Fruit fly (Drosophila melanogaster) whole organism, embryonic: ENCODE results near the gene yps.

Experiments used
- Atf6 ChIP-seq: fragments of 200-800 bp; sonication (Bioruptor generic); IDR thresholded peaks from 2 replicates; pipeline ENCODE4 v1.3.6; 2022; ENCODE audit warnings: missing biosample characterization, missing genetic modification characterization
- C15 ChIP-seq: fragments of 200-800 bp; sonication (Bioruptor generic); IDR thresholded peaks from 3 replicates; pipeline ENCODE4 v1.3.6; 2022; ENCODE audit warnings: missing biosample characterization, missing genetic modification characterization
- CG10267 ChIP-seq: fragments of 200-800 bp; sonication (Bioruptor generic); optimal IDR thresholded peaks from 2 replicates; lab custom pipeline; 2018; ENCODE audit warnings: missing biosample characterization, mild to moderate bottlenecking, missing genetic modification characterization, moderate library complexity
- CG10979 ChIP-seq: fragments of 200-800 bp; sonication (Bioruptor generic); optimal IDR thresholded peaks from 2 replicates; lab custom pipeline; 2018; ENCODE audit warnings: missing biosample characterization, mild to moderate bottlenecking, missing genetic modification characterization, moderate library complexity
- CG11093 ChIP-seq: fragments of 200-800 bp; sonication (Bioruptor generic); IDR thresholded peaks from 3 replicates; pipeline ENCODE4 v1.3.6; 2022; ENCODE audit warnings: missing biosample characterization, missing genetic modification characterization
- CG11695 ChIP-seq: fragments of 200-800 bp; sonication (Bioruptor generic); IDR thresholded peaks from 3 replicates; pipeline ENCODE4 v1.3.6; 2022; ENCODE audit warnings: missing biosample characterization, missing genetic modification characterization
- CG11723 ChIP-seq: fragments of 200-800 bp; sonication (Bioruptor generic); optimal IDR thresholded peaks from 2 replicates; lab custom pipeline; 2017; ENCODE audit warnings: missing biosample characterization, mild to moderate bottlenecking, missing genetic modification characterization
- CG12155 ChIP-seq: fragments of 200-800 bp; sonication (Bioruptor generic); optimal IDR thresholded peaks from 3 replicates; lab custom pipeline; 2016; ENCODE audit warnings: missing biosample characterization, missing genetic modification characterization
- CG12219 ChIP-seq: fragments of 200-800 bp; sonication (Bioruptor generic); optimal IDR thresholded peaks from 3 replicates; lab custom pipeline; 2018; ENCODE audit warnings: missing biosample characterization, mild to moderate bottlenecking, missing genetic modification characterization
- CG12299 ChIP-seq: fragments of 200-800 bp; sonication (Bioruptor generic); optimal IDR thresholded peaks from 2 replicates; lab custom pipeline; 2018; ENCODE audit warnings: missing biosample characterization, mild to moderate bottlenecking, missing genetic modification characterization
- CG14965 ChIP-seq: fragments of 200-800 bp; sonication (Bioruptor generic); optimal IDR thresholded peaks from 2 replicates; lab custom pipeline; 2016; ENCODE audit warnings: missing biosample characterization, missing genetic modification characterization, borderline replicate concordance
- CG15514 ChIP-seq: fragments of 200-800 bp; sonication (Bioruptor generic); optimal IDR thresholded peaks from 3 replicates; lab custom pipeline; 2017; ENCODE audit warnings: missing biosample characterization, missing genetic modification characterization, mild to moderate bottlenecking, moderate library complexity, missing genetic modification reagents
- CG15696 ChIP-seq: fragments of 200-800 bp; sonication (Bioruptor generic); optimal IDR thresholded peaks from 2 replicates; lab custom pipeline; 2019; ENCODE audit warnings: missing biosample characterization, mild to moderate bottlenecking, missing genetic modification characterization, moderate library complexity
- CG17359 ChIP-seq: fragments of 200-800 bp; sonication (Bioruptor generic); optimal IDR thresholded peaks from 3 replicates; lab custom pipeline; 2018; ENCODE audit warnings: missing biosample characterization, mild to moderate bottlenecking, missing genetic modification characterization, moderate library complexity
- CG2678 ChIP-seq: fragments of 200-800 bp; sonication (Bioruptor generic); optimal IDR thresholded peaks from 3 replicates; lab custom pipeline; 2019; ENCODE audit warnings: missing biosample characterization, mild to moderate bottlenecking, missing genetic modification characterization, moderate library complexity
- CG43689 ChIP-seq: fragments of 200-800 bp; sonication (Bioruptor generic); IDR thresholded peaks from 2 replicates; pipeline ENCODE4 v1.3.6; 2022; ENCODE audit warnings: missing biosample characterization, missing genetic modification characterization
- CG6813 ChIP-seq: fragments of 200-800 bp; sonication (Bioruptor generic); optimal IDR thresholded peaks from 2 replicates; lab custom pipeline; 2017; ENCODE audit warnings: missing biosample characterization, missing genetic modification characterization, mild to moderate bottlenecking, moderate library complexity, missing genetic modification reagents
- CG8478 ChIP-seq: fragments of >200 bp; optimal IDR thresholded peaks from 2 replicates; lab custom pipeline; 2018
- CHES-1-like ChIP-seq: fragments of 200-800 bp; sonication (Bioruptor generic); optimal IDR thresholded peaks from 2 replicates; lab custom pipeline; 2016; ENCODE audit warnings: missing biosample characterization, missing genetic modification characterization
- Dfd ChIP-seq, 2 experiments: fragments of >200 bp; optimal IDR thresholded peaks; 2 replicates each; lab custom pipeline; 2017; ENCODE audit warnings: missing biosample characterization in 2 of 2, missing genetic modification characterization in 2 of 2
- Gsc ChIP-seq: fragments of 200-800 bp; sonication (Bioruptor generic); IDR thresholded peaks from 2 replicates; pipeline ENCODE4 v1.3.6; 2022; ENCODE audit warnings: missing biosample characterization, missing genetic modification characterization
- H15 ChIP-seq: fragments of 200-800 bp; sonication (Bioruptor generic); IDR thresholded peaks from 3 replicates; pipeline ENCODE4 v1.3.6; 2022; ENCODE audit warnings: missing biosample characterization, missing genetic modification characterization
- HHEX ChIP-seq: fragments of 200-800 bp; sonication (Bioruptor generic); optimal IDR thresholded peaks from 3 replicates; lab custom pipeline; 2017; ENCODE audit warnings: missing biosample characterization, mild to moderate bottlenecking, missing genetic modification characterization, missing genetic modification reagents
- HLH54F ChIP-seq: fragments of 200-800 bp; sonication (Bioruptor generic); optimal IDR thresholded peaks from 3 replicates; lab custom pipeline; 2016; ENCODE audit warnings: missing biosample characterization, missing genetic modification characterization
- Hsf ChIP-seq: fragments of 200-800 bp; sonication (Bioruptor generic); optimal IDR thresholded peaks from 3 replicates; lab custom pipeline; 2016; ENCODE audit warnings: missing biosample characterization, missing genetic modification characterization
- Lpt ChIP-seq: fragments of >200 bp; optimal IDR thresholded peaks from 2 replicates; lab custom pipeline; 2018; ENCODE audit warnings: missing biosample characterization, missing genetic modification characterization
- MTF-1 ChIP-seq: fragments of 200-800 bp; sonication (Bioruptor generic); optimal IDR thresholded peaks from 2 replicates; lab custom pipeline; 2018; ENCODE audit warnings: missing biosample characterization, mild to moderate bottlenecking, missing genetic modification characterization, borderline replicate concordance
- Myb ChIP-seq: fragments of 200-800 bp; sonication (Bioruptor generic); optimal IDR thresholded peaks from 2 replicates; lab custom pipeline; 2016; ENCODE audit warnings: missing biosample characterization, missing genetic modification characterization
- Pdp1 ChIP-seq, 2 experiments: fragments of 200-800 bp; sonication (Bioruptor generic); optimal IDR thresholded peaks; 3 replicates each; lab custom pipeline; 2016; ENCODE audit warnings: missing biosample characterization in 2 of 2, missing genetic modification characterization in 2 of 2, mild to moderate bottlenecking in 1 of 2, moderate library complexity in 1 of 2
- Scr ChIP-seq: fragments of 200-800 bp; sonication (Bioruptor generic); IDR thresholded peaks from 2 replicates; pipeline ENCODE4 v1.3.6; 2022; ENCODE audit warnings: missing biosample characterization, missing genetic modification characterization; ENCODE audit not compliant: partially characterized antibody
- Sry-β ChIP-seq: fragments of 200-800 bp; sonication (Bioruptor generic); optimal IDR thresholded peaks from 2 replicates; lab custom pipeline; 2018; ENCODE audit warnings: missing biosample characterization, mild to moderate bottlenecking, missing genetic modification characterization, moderate library complexity
- YL-1 ChIP-seq: fragments of 200-800 bp; sonication (Bioruptor generic); optimal IDR thresholded peaks from 3 replicates; lab custom pipeline; 2017; ENCODE audit warnings: missing biosample characterization, mild to moderate bottlenecking, missing genetic modification characterization
- az2 ChIP-seq: fragments of 200-800 bp; sonication (Bioruptor generic); optimal IDR thresholded peaks from 3 replicates; lab custom pipeline; 2016; ENCODE audit warnings: missing biosample characterization, missing genetic modification characterization
- bowl ChIP-seq: fragments of 200-800 bp; sonication (Bioruptor generic); IDR thresholded peaks from 2 replicates; pipeline ENCODE4 v1.3.6; 2022; ENCODE audit warnings: missing biosample characterization, missing genetic modification characterization
- chif ChIP-seq, 2 experiments: fragments of 200-800 bp; sonication (Bioruptor generic); optimal IDR thresholded peaks; 3 replicates each; lab custom pipeline; 2016; ENCODE audit warnings: missing biosample characterization in 2 of 2, missing genetic modification characterization in 2 of 2
- eyg ChIP-seq: fragments of 200-800 bp; sonication (Bioruptor generic); optimal IDR thresholded peaks from 3 replicates; lab custom pipeline; 2016; ENCODE audit warnings: missing biosample characterization, missing genetic modification characterization
- fd64A ChIP-seq: fragments of 200-800 bp; sonication (Bioruptor generic); optimal IDR thresholded peaks from 3 replicates; lab custom pipeline; 2018; ENCODE audit warnings: missing biosample characterization, mild to moderate bottlenecking, missing genetic modification characterization
- kah ChIP-seq: fragments of 200-800 bp; sonication (Bioruptor generic); optimal IDR thresholded peaks from 2 replicates; lab custom pipeline; 2018; ENCODE audit warnings: missing biosample characterization, mild to moderate bottlenecking, missing genetic modification characterization
- kay ChIP-seq: fragments of 200-800 bp; sonication (Bioruptor generic); optimal IDR thresholded peaks from 2 replicates; lab custom pipeline; 2016; ENCODE audit warnings: missing biosample characterization, missing genetic modification characterization
- lab ChIP-seq: fragments of 200-800 bp; sonication (Bioruptor generic); optimal IDR thresholded peaks from 3 replicates; lab custom pipeline; 2017; ENCODE audit warnings: missing biosample characterization, missing genetic modification characterization, mild to moderate bottlenecking, moderate library complexity, missing genetic modification reagents
- lbe ChIP-seq: fragments of 200-800 bp; sonication (Bioruptor generic); optimal IDR thresholded peaks from 2 replicates; lab custom pipeline; 2016; ENCODE audit warnings: missing biosample characterization, mild to moderate bottlenecking, missing genetic modification characterization
- mld ChIP-seq: fragments of 200-800 bp; sonication (Bioruptor generic); IDR thresholded peaks from 3 replicates; pipeline ENCODE4 v1.3.6; 2022; ENCODE audit warnings: missing biosample characterization, missing genetic modification characterization; ENCODE audit not compliant: partially characterized antibody
- pita ChIP-seq: fragments of 200-800 bp; sonication (Bioruptor generic); optimal IDR thresholded peaks from 2 replicates; lab custom pipeline; 2017; ENCODE audit warnings: missing biosample characterization, mild to moderate bottlenecking, missing genetic modification characterization
- repo ChIP-seq: fragments of 200-800 bp; sonication (Bioruptor generic); optimal IDR thresholded peaks from 2 replicates; lab custom pipeline; 2016; ENCODE audit warnings: missing biosample characterization, missing genetic modification characterization
- row ChIP-seq: fragments of 200-800 bp; sonication (Bioruptor generic); IDR thresholded peaks from 3 replicates; pipeline ENCODE4 v1.3.6; 2022; ENCODE audit warnings: missing biosample characterization, missing genetic modification characterization
- ssp ChIP-seq: fragments of 200-800 bp; sonication (Bioruptor generic); IDR thresholded peaks from 2 replicates; pipeline ENCODE4 v1.3.6; 2022; ENCODE audit warnings: missing biosample characterization, missing genetic modification characterization
- usp ChIP-seq: fragments of >200 bp; optimal IDR thresholded peaks from 2 replicates; lab custom pipeline; 2017; ENCODE audit warnings: missing biosample characterization, missing genetic modification characterization
- wor ChIP-seq: fragments of 200-800 bp; sonication (Bioruptor generic); IDR thresholded peaks from 2 replicates; pipeline ENCODE4 v1.3.6; 2022; ENCODE audit warnings: missing biosample characterization, missing genetic modification characterization
- z ChIP-seq: fragments of 200-800 bp; sonication (Bioruptor generic); IDR thresholded peaks from 3 replicates; pipeline ENCODE4 v1.3.6; 2022; ENCODE audit warnings: missing biosample characterization, missing genetic modification characterization

Gene yps

DNA sequence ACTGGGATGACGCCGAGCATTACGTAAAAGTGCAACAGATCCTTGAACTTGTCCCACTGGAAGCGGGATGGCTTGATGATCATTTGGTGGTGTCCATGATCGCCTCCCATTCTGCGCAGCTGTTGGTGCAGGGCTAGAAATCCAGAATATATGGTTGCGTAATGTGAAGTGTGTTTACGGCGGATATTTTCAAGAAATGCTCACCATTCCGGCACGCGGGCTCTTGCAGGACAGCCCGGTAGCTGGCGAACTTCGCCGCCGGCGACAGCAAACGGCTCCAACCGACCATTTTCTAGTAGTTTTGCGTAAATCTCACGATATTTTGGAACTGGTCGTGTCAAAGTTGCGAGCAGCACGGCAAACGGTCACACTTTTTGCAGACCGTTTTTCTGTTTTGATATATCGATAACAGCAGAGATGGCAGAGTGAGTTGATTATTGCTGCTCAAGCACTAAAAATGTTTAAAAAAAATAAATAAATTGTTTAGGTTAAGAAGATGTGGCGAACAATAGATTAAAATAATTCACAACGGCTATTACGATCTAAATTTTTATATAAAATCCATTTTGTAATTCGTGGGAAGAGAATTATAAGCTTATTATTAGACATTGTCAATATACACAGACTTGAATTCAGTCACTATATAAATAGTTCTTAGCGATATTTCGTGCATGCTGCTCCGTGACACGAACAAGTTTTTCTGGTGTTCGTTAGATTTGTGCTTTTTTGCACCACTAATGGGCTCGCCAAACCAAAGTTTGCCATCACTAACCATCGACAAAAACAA, 13.4 kb upstream of the yps start, which contains the start of the genes ND-SGDH and RhoGAP68F (continued):
- TF ChIP-seq z (GFP tag; lab: Robert Waterston, UW) (no peak), ssp (GFP tag; lab: Robert Waterston, UW) (peak; percentile 87), eyg (GFP tag; lab: Kevin White, UChicago) (peak; percentile 9), CG14965 (no peak), CG15514 (GFP tag; lab: Kevin White, UChicago) (peak; percentile 89), Dfd (GFP tag; optimal IDR thresholded peaks at IDR 0.05; lab: Kevin White, UChicago) (no peak), HLH54F (GFP tag; lab: Kevin White, UChicago) (peak; percentile 71), CG8478 (lab: Kevin White, UChicago) (no peak), HHEX (GFP tag; lab: Kevin White, UChicago) (peak; percentile 46), CG6813 (GFP tag; lab: Kevin White, UChicago) (no peak), CG12299 (tag; lab: Kevin White, UChicago) (no peak), row (GFP tag; lab: Robert Waterston, UW) (peak; percentile 94), CG43689 (GFP tag; lab: Robert Waterston, UW) (no peak), CG10267 (tag; lab: Kevin White, UChicago) (peak; percentile 74), Hsf (GFP tag; lab: Kevin White, UChicago) (peak; percentile 80), CG11695 (GFP tag; lab: Robert Waterston, UW) (peak; percentile 55; the same call in 2 of the 3 replicates), Sry-β (GFP tag; lab: Kevin White, UChicago) (peak; percentile 78), CG11093 (GFP tag; lab: Robert Waterston, UW) (peak; percentile 54; the same call in 1 of the 3 replicates), kay (GFP tag; lab: Kevin White, UChicago) (peak; percentile 57), CG2678 (tag; lab: Kevin White, UChicago) (peak; percentile 81), az2 (peak; percentile 72), wor (GFP tag; lab: Robert Waterston, UW) (peak; percentile 33; the same call in 1 of the 2 replicates), Atf6 (peak; percentile 37; the same call in 1 of the 2 replicates), MTF-1 (GFP tag; lab: Kevin White, UChicago) (no peak), CG10979 (tag; lab: Kevin White, UChicago) (peak; percentile 56), repo (GFP tag; lab: Kevin White, UChicago) (no peak), CG11723 (peak; percentile 71), fd64A (GFP tag; lab: Kevin White, UChicago) (no peak), CG12219 (GFP tag; lab: Kevin White, UChicago) (no peak), chif (GFP tag; optimal IDR thresholded peaks at IDR 0.05; lab: Kevin White, UChicago) (peak; percentile 38 to 51), CG17359 (tag; lab: Kevin White, UChicago) (peak; percentile 68), usp (GFP tag; lab: Kevin White, UChicago) (no peak), Scr (GFP tag; lab: Robert Waterston, UW) (peak; percentile 98), lab (peak; percentile 75), H15 (GFP tag; lab: Robert Waterston, UW) (peak; percentile 44; the same call in 1 of the 3 replicates), Pdp1 (GFP tag; optimal IDR thresholded peaks at IDR 0.05; lab: Kevin White, UChicago) (peak; percentile 70 to 97), kah (GFP tag; lab: Kevin White, UChicago) (no peak), Gsc (no peak), C15 (no peak), Lpt (GFP tag; lab: Kevin White, UChicago) (no peak), YL-1 (peak; percentile 3), lbe (GFP tag; lab: Kevin White, UChicago) (peak; percentile 30), pita (GFP tag; lab: Kevin White, UChicago) (no peak), CHES-1-like (GFP tag; lab: Kevin White, UChicago) (peak; percentile 52), CG12155 (GFP tag; lab: Kevin White, UChicago) (peak; percentile 84), mld (GFP tag; lab: Robert Waterston, UW) (peak; percentile 69; the same call in 2 of the 3 replicates), bowl (GFP tag; lab: Robert Waterston, UW) (no peak), Myb (peak; percentile 25), CG15696 (tag; lab: Kevin White, UChicago) (peak; percentile 77)
